Fruit fly (Drosophila melanogaster): ENCODE results near the gene CG42815.

DNA sequence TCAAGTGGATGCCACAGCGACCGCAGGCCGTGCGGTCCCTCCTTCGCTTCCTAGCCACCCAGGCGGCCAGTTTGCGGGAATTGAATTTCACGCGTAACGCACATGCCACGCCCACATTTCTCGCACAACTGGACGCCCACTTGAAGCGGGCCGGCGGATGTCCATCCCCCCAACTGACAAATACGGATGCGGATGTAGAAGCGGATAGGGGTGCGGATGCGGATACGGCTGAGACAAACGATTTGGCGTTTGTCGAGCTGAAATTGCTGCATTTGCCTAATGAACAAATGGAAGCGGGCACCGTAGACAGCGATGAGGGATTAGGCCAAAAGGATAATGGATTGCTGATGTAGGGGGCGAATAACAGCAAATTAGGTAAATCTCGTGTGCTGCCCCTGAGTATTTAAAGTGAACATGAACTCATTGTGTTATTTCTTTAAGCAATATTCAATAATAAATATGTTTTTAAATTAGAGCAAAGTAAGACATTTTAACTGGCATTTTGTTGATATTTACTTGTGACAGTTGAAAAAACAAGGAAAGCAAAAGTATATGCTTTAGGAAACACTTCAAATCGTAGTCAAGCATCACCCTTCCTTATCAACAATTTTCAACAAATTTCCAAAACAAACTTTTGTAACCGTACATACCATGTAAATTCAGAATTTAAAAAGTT, 32.1 kb downstream of the CG42815 start, which contains the start of gene CG32181:
- TF ChIP-seq CG9948 (tag; optimal IDR thresholded peaks at IDR 0.05) (no peak), CG32121 (GFP tag; IDR thresholded peaks at IDR 0.05) (no peak), CG14655 (GFP tag; optimal IDR thresholded peaks at IDR 0.05) (no peak), CG17806 (tag; optimal IDR thresholded peaks at IDR 0.05) (no peak), Snoo (tag; optimal IDR thresholded peaks at IDR 0.05) (no peak), D1 (tag; optimal IDR thresholded peaks at IDR 0.05) (no peak), CG10348 (GFP tag; IDR thresholded peaks at IDR 0.05) (no peak), EcR (GFP tag; optimal IDR thresholded peaks at IDR 0.05) (no peak), CG8301 (tag; optimal IDR thresholded peaks at IDR 0.05) (no peak)
